Worm (Caenorhabditis elegans) whole organism, L4 larva: ENCODE data around the gene ttr-48.

ENCODE experiments used
- Y5F2A.4 ChIP-seq: fragments of 200-800 bp; sonication (Bioruptor generic); optimal IDR thresholded peaks from 2 replicates; lab custom pipeline; 2018; ENCODE audit warnings: mild to moderate bottlenecking, missing genetic modification characterization, missing compliant biosample characterization
- dmd-8 ChIP-seq: fragments of 200-800 bp; sonication (Bioruptor generic); IDR thresholded peaks from 2 replicates; pipeline ENCODE4 v1.3.6; 2022; ENCODE audit warnings: missing genetic modification characterization, missing compliant biosample characterization
- fkh-10 ChIP-seq: fragments of 150-350 bp; optimal IDR thresholded peaks from 2 replicates; lab custom pipeline; 2014; ENCODE audit warnings: missing biosample characterization, missing genetic modification reagents, missing genetic modification characterization
- jun-1 ChIP-seq: fragments of 150-350 bp; optimal IDR thresholded peaks from 2 replicates; lab custom pipeline; 2014; ENCODE audit warnings: missing biosample characterization, missing genetic modification reagents, missing genetic modification characterization
- lin-13 ChIP-seq: fragments of 150-350 bp; optimal IDR thresholded peaks from 2 replicates; lab custom pipeline; 2014; ENCODE audit warnings: missing biosample characterization, missing genetic modification reagents, missing genetic modification characterization
- nhr-77 ChIP-seq: fragments of 150-350 bp; optimal IDR thresholded peaks from 2 replicates; lab custom pipeline; 2014; ENCODE audit warnings: missing biosample characterization, missing genetic modification characterization

- no peak for TF ChIP-seq dmd-8 (GFP tag; lab: Robert Waterston, UW)
- TF ChIP-seq jun-1: no peak
- no peak for TF ChIP-seq fkh-10
- TF ChIP-seq Y5F2A.4: no peak
- TF ChIP-seq lin-13: no peak
- TF ChIP-seq nhr-77: no peak
These were observed 45.3 kb upstream of the ttr-48 start for ce11 chrX:3887595-3887994.
